Worm (Caenorhabditis elegans): ENCODE measurements around the gene srbc-6.

- TF ChIP-seq fos-1 (tag; optimal IDR thresholded peaks at IDR 0.05), result no peak
- TF ChIP-seq nhr-12 (tag; optimal IDR thresholded peaks at IDR 0.05), result no peak
- TF ChIP-seq unc-62 (GFP tag; optimal IDR thresholded peaks at IDR 0.05), result no peak
- TF ChIP-seq nhr-28 (tag; optimal IDR thresholded peaks at IDR 0.05), result no peak
These were observed 4.5 kb upstream of the srbc-6 start, which contains the start of gene C36C5.14 for ce11 chrV:3165438-3165837.

Data from whole organism, L1 larva.